Fruit fly (Drosophila melanogaster): ENCODE data around the gene cal1.
A peak's percentile ranks its signal among the peaks of the same experiment; 100 is the strongest.

cal1 gene

dm6 chr3R:17060809-17061394, 27.2 kb upstream of the cal1 start (continued):
- no peak for TF ChIP-seq CG34376 (GFP tag; optimal IDR thresholded peaks at IDR 0.05)
- no peak for TF ChIP-seq Trl (optimal IDR thresholded peaks at IDR 0.05)
- no peak for TF ChIP-seq Trl (GFP tag; optimal IDR thresholded peaks at IDR 0.05)
- no peak for TF ChIP-seq caup (GFP tag; optimal IDR thresholded peaks at IDR 0.05; ENCODE audit: severe bottlenecking)
- TF ChIP-seq bbx (GFP tag; IDR thresholded peaks at IDR 0.05; ENCODE audit: partially characterized antibody): no peak
- no peak for TF ChIP-seq Lim3 (GFP tag; IDR thresholded peaks at IDR 0.05)
- no peak for TF ChIP-seq grau (tag; optimal IDR thresholded peaks at IDR 0.05)
- TF ChIP-seq HLH4C (GFP tag; IDR thresholded peaks at IDR 0.05; ENCODE audit: partially characterized antibody): no peak
- peak; percentile 45 for TF ChIP-seq cwo (GFP tag; optimal IDR thresholded peaks at IDR 0.05)
- no peak for TF ChIP-seq HLH54F (GFP tag; optimal IDR thresholded peaks at IDR 0.05)
- TF ChIP-seq pita (GFP tag; optimal IDR thresholded peaks at IDR 0.05): no peak
- TF ChIP-seq CG4424 (GFP tag; optimal IDR thresholded peaks at IDR 0.05): no peak
- no peak for TF ChIP-seq Fer1 (GFP tag; optimal IDR thresholded peaks at IDR 0.05)
- TF ChIP-seq Camta (GFP tag; optimal IDR thresholded peaks at IDR 0.05): no peak
- TF ChIP-seq croc (GFP tag; conservative IDR thresholded peaks at IDR 0.05): no peak
- no peak for TF ChIP-seq CG17186 (GFP tag; optimal IDR thresholded peaks at IDR 0.05)
- TF ChIP-seq Oli (tag; optimal IDR thresholded peaks at IDR 0.05): no peak
- no peak for TF ChIP-seq peb (GFP tag; IDR thresholded peaks at IDR 0.05)
- TF ChIP-seq hb (GFP tag; IDR thresholded peaks at IDR 0.05; ENCODE audit: partially characterized antibody): no peak
- TF ChIP-seq stwl (tag; optimal IDR thresholded peaks at IDR 0.05): no peak
- no peak for TF ChIP-seq Oaz (GFP tag; IDR thresholded peaks at IDR 0.05)
- TF ChIP-seq CG1233 (GFP tag; optimal IDR thresholded peaks at IDR 0.05): no peak
- TF ChIP-seq Nf-YC (tag; optimal IDR thresholded peaks at IDR 0.05): no peak
- TF ChIP-seq cg (GFP tag; optimal IDR thresholded peaks at IDR 0.05): no peak
- TF ChIP-seq CG8089 (GFP tag; optimal IDR thresholded peaks at IDR 0.05): no peak
- no peak for TF ChIP-seq ewg (GFP tag; optimal IDR thresholded peaks at IDR 0.05)
- TF ChIP-seq Dp (GFP tag; optimal IDR thresholded peaks at IDR 0.05): no peak
- no peak for TF ChIP-seq CG6175 (GFP tag; IDR thresholded peaks at IDR 0.05)
- no peak for TF ChIP-seq CG14441 (GFP tag; IDR thresholded peaks at IDR 0.05)
- TF ChIP-seq sug (tag; optimal IDR thresholded peaks at IDR 0.05): peak; percentile 65
- no peak for TF ChIP-seq CG17328 (GFP tag; IDR thresholded peaks at IDR 0.05)
- TF ChIP-seq CG12299 (tag; optimal IDR thresholded peaks at IDR 0.05): no peak
- TF ChIP-seq chif (GFP tag; optimal IDR thresholded peaks at IDR 0.05): no peak
- no peak for TF ChIP-seq HLH3B (GFP tag; IDR thresholded peaks at IDR 0.05)
- TF ChIP-seq esg (GFP tag; conservative IDR thresholded peaks at IDR 0.05): no peak

dm6 chr3R:17061736-17062371, 26.2 kb upstream of the cal1 start:
- TF ChIP-seq toy (GFP tag; IDR thresholded peaks at IDR 0.05) (no peak), CG18262 (tag; optimal IDR thresholded peaks at IDR 0.05) (no peak), Stat92E (GFP tag; optimal IDR thresholded peaks at IDR 0.05) (peak in 1 of 3 experiments; percentile 80), CG2129 (GFP tag; IDR thresholded peaks at IDR 0.05; ENCODE audit: partially characterized antibody) (no peak), corto (GFP tag; optimal IDR thresholded peaks at IDR 0.05) (peak; percentile 64), wdn (GFP tag; IDR thresholded peaks at IDR 0.05) (no peak), ken (GFP tag; IDR thresholded peaks at IDR 0.05) (peak; percentile 51; the same call in 1 of the 3 replicates), chinmo (GFP tag; IDR thresholded peaks at IDR 0.05; ENCODE audit: partially characterized antibody) (0 out of 4 replicates have a peak, but pooled peaks have one; percentile 15), vvl (GFP tag; IDR thresholded peaks at IDR 0.05) (no peak), CG6813 (GFP tag; optimal IDR thresholded peaks at IDR 0.05) (no peak), Taf1 (GFP tag; IDR thresholded peaks at IDR 0.05) (no peak), crol (GFP tag; IDR thresholded peaks at IDR 0.05) (peak; percentile 33; the same call in 1 of the 2 replicates), tll (GFP tag; optimal IDR thresholded peaks at IDR 0.05) (peak in 1 of 2 experiments; percentile 6), dmrt99B (tag; optimal IDR thresholded peaks at IDR 0.05) (no peak), CG6175 (GFP tag; IDR thresholded peaks at IDR 0.05) (no peak), sens (GFP tag) (peak; percentile 38), E2f1 (GFP tag; IDR thresholded peaks at IDR 0.05) (no peak)

All from whole organism, embryonic.